Worm (Caenorhabditis elegans) whole organism, mixed stage, embryonic: Measurements from ENCODE around the gene F35D2.1.

Experiments
- M03D4.4 ChIP-seq: sonication (generic microtip); optimal IDR thresholded peaks from 2 replicates; lab custom pipeline; 2017; ENCODE audit warnings: mild to moderate bottlenecking, missing genetic modification characterization, missing compliant biosample characterization
- blmp-1 ChIP-seq: fragments of 150-350 bp; optimal IDR thresholded peaks from 2 replicates; lab custom pipeline; 2014; ENCODE audit warnings: missing biosample characterization, missing genetic modification characterization
- ceh-39 ChIP-seq: fragments of 150-350 bp; optimal IDR thresholded peaks from 2 replicates; lab custom pipeline; 2014; ENCODE audit warnings: missing biosample characterization, missing genetic modification characterization
- ceh-83 ChIP-seq: fragments of 200-800 bp; sonication (Bioruptor generic); optimal IDR thresholded peaks from 2 replicates; lab custom pipeline; 2018; ENCODE audit warnings: mild to moderate bottlenecking, missing genetic modification characterization, missing compliant biosample characterization
- ces-1 ChIP-seq: fragments of 150-350 bp; optimal IDR thresholded peaks from 2 replicates; lab custom pipeline; 2014; ENCODE audit warnings: missing biosample characterization, missing genetic modification reagents, missing genetic modification characterization
- cnd-1 ChIP-seq: fragments of 200-800 bp; sonication (Bioruptor generic); optimal IDR thresholded peaks from 2 replicates; lab custom pipeline; 2018; ENCODE audit warnings: mild to moderate bottlenecking, missing genetic modification characterization, missing compliant biosample characterization
- drap-1 ChIP-seq: fragments of 200-800 bp; sonication (Bioruptor generic); optimal IDR thresholded peaks from 3 replicates; lab custom pipeline; 2018; ENCODE audit warnings: mild to moderate bottlenecking, missing genetic modification characterization, missing compliant biosample characterization
- elt-3 ChIP-seq: fragments of 150-350 bp; optimal IDR thresholded peaks from 2 replicates; lab custom pipeline; 2014; ENCODE audit warnings: missing biosample characterization, missing genetic modification characterization
- ham-2 ChIP-seq: fragments of 200-800 bp; sonication (Bioruptor generic); optimal IDR thresholded peaks from 2 replicates; lab custom pipeline; 2018; ENCODE audit warnings: mild to moderate bottlenecking, missing genetic modification characterization, missing compliant biosample characterization
- hlh-1 ChIP-seq: fragments of 150-350 bp; optimal IDR thresholded peaks from 2 replicates; lab custom pipeline; 2014; ENCODE audit warnings: missing biosample characterization, missing genetic modification reagents, missing genetic modification characterization
- lin-13 ChIP-seq: fragments of 150-350 bp; optimal IDR thresholded peaks from 2 replicates; lab custom pipeline; 2014; ENCODE audit warnings: missing biosample characterization, missing genetic modification characterization
- lin-32 ChIP-seq: fragments of 200-800 bp; sonication (Bioruptor generic); optimal IDR thresholded peaks from 2 replicates; lab custom pipeline; 2018; ENCODE audit warnings: mild to moderate bottlenecking, missing genetic modification characterization, missing compliant biosample characterization
- lsy-2 ChIP-seq: fragments of 150-350 bp; optimal IDR thresholded peaks from 2 replicates; lab custom pipeline; 2014; ENCODE audit warnings: missing biosample characterization, missing genetic modification characterization
- mep-1 ChIP-seq: fragments of 150-350 bp; optimal IDR thresholded peaks from 2 replicates; lab custom pipeline; 2017; ENCODE audit warnings: missing biosample characterization, missing genetic modification reagents, missing genetic modification characterization, inconsistent platforms
- mls-2 ChIP-seq: sonication (generic microtip); optimal IDR thresholded peaks from 2 replicates; lab custom pipeline; 2016; ENCODE audit warnings: mild to moderate bottlenecking, missing genetic modification characterization, moderate library complexity, missing compliant biosample characterization
- nhr-12 ChIP-seq: fragments of 150-350 bp; optimal IDR thresholded peaks from 2 replicates; lab custom pipeline; 2014; ENCODE audit warnings: missing biosample characterization, missing genetic modification characterization
- nhr-2 ChIP-seq: fragments of 150-350 bp; optimal IDR thresholded peaks from 2 replicates; lab custom pipeline; 2014; ENCODE audit warnings: missing biosample characterization, missing genetic modification characterization
- nhr-237 ChIP-seq: fragments of 150-350 bp; optimal IDR thresholded peaks from 2 replicates; lab custom pipeline; 2014; ENCODE audit warnings: missing biosample characterization, missing genetic modification characterization
- nhr-76 ChIP-seq: sonication (generic microtip); optimal IDR thresholded peaks from 2 replicates; lab custom pipeline; 2017; ENCODE audit warnings: missing biosample characterization, missing genetic modification characterization
- pha-4 ChIP-seq: fragments of 150-350 bp; optimal IDR thresholded peaks from 2 replicates; lab custom pipeline; 2018; ENCODE audit warnings: missing biosample characterization, missing genetic modification reagents, missing genetic modification characterization
- snpc-4 ChIP-seq: fragments of 150-350 bp; optimal IDR thresholded peaks from 2 replicates; lab custom pipeline; 2014; ENCODE audit warnings: missing biosample characterization, missing genetic modification characterization
- tbx-8 ChIP-seq: fragments of 200-800 bp; sonication (Bioruptor generic); optimal IDR thresholded peaks from 2 replicates; lab custom pipeline; 2018; ENCODE audit warnings: mild to moderate bottlenecking, missing genetic modification characterization, moderate library complexity, missing compliant biosample characterization
- unc-120 ChIP-seq: sonication (generic microtip); optimal IDR thresholded peaks from 2 replicates; lab custom pipeline; 2017; ENCODE audit warnings: missing genetic modification characterization, missing compliant biosample characterization; ENCODE audit not compliant: poor library complexity, severe bottlenecking
- unc-62 ChIP-seq: fragments of 150-350 bp; optimal IDR thresholded peaks from 2 replicates; lab custom pipeline; 2014; ENCODE audit warnings: missing biosample characterization, missing genetic modification reagents, missing genetic modification characterization
- zip-8 ChIP-seq: fragments of 150-350 bp; optimal IDR thresholded peaks from 2 replicates; lab custom pipeline; 2014; ENCODE audit warnings: missing biosample characterization, missing genetic modification characterization
- ztf-11 ChIP-seq: fragments of 150-350 bp; optimal IDR thresholded peaks from 2 replicates; lab custom pipeline; 2014; ENCODE audit warnings: missing biosample characterization, missing genetic modification characterization

The F35D2.1 gene

DNA sequence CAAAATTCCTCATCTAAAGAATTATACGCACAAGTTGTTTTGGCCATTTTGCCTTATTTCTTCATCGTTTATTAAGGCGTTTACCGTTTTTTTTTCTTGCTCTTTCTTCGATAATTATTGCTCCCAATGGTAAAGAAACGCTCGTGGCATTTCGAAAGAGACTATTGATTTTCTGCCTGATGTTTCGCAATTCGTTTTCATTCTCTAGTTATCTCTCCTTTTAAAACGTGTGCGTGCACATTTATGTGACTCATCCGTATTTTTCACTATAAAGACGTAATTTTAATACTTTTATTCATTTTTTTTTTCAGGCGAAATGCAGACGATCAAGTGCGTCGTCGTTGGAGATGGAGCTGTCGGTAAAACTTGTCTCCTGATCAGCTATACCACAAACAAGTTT lies 40.4 kb downstream of the F35D2.1 start, which contains the start of gene cdc-42:
Gene cdc-42 (plus strand): TSS at position 312 of the 400 bp plus-strand sequence.
- peak; percentile 11 for TF ChIP-seq ces-1 (GFP tag; lab: Kevin White, UChicago)
- TF ChIP-seq ceh-83, result no peak

ce11 chrII:7618212-7618611 lies 42.5 kb downstream of the F35D2.1 start:
- no peak for TF ChIP-seq mep-1
- no peak for TF ChIP-seq blmp-1 (tag; lab: Kevin White, UChicago)
- TF ChIP-seq ceh-39 (tag; lab: Kevin White, UChicago), result no peak
- TF ChIP-seq, all 35 proteins: peak for 0

- no peak for TF ChIP-seq ceh-83
- no peak for TF ChIP-seq zip-8
- TF ChIP-seq drap-1 (GFP tag; lab: Kevin White, UChicago), result no peak
- no peak for TF ChIP-seq lin-13 (tag; lab: Kevin White, UChicago)
- TF ChIP-seq tbx-8 (GFP tag; lab: Kevin White, UChicago), result no peak
- TF ChIP-seq unc-120, result no peak
- TF ChIP-seq nhr-12, result no peak
- no peak for TF ChIP-seq nhr-237 (tag; lab: Kevin White, UChicago)
- TF ChIP-seq snpc-4, result no peak
- TF ChIP-seq nhr-76 (tag; lab: Kevin White, UChicago), result no peak
- no peak for TF ChIP-seq blmp-1 (tag; lab: Kevin White, UChicago)
- no peak for TF ChIP-seq pha-4 (tag; lab: Kevin White, UChicago)
- TF ChIP-seq hlh-1, result no peak
- TF ChIP-seq nhr-2 (tag; lab: Kevin White, UChicago), result no peak
- no peak for TF ChIP-seq lsy-2 (tag; lab: Kevin White, UChicago)
- TF ChIP-seq ceh-39 (tag; lab: Kevin White, UChicago), result no peak
- no peak for TF ChIP-seq ham-2 (GFP tag; lab: Kevin White, UChicago)
Measured at ce11 chrII:7620413-7620812, 44.7 kb downstream of the F35D2.1 start, which contains the start of gene R07G3.8. R07G3.8 (minus strand) TSS chrII:7620513.

DNA sequence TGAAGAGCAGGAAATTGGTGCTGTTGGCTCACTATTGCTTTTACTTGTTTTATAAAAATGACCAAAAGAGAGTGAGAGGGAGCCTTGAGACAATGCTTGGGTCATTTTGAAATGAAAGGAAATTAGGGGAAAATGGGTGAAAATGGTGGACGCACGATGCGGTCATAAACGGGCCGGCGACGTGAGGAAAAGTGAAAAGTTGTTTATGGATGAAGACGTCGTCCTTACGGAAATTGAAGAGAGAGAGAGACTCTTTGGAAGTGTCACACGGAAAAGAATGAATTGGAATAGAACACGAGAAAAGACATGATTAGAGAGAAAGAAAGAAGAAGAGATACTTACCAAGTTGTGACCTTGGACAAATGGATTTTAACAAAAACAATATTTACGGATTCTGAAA lies 45.8 kb downstream of the F35D2.1 start:
- peak; percentile 81 for TF ChIP-seq blmp-1 (tag; lab: Kevin White, UChicago)
- TF ChIP-seq ceh-39 (tag; lab: Kevin White, UChicago), result no peak

DNA sequence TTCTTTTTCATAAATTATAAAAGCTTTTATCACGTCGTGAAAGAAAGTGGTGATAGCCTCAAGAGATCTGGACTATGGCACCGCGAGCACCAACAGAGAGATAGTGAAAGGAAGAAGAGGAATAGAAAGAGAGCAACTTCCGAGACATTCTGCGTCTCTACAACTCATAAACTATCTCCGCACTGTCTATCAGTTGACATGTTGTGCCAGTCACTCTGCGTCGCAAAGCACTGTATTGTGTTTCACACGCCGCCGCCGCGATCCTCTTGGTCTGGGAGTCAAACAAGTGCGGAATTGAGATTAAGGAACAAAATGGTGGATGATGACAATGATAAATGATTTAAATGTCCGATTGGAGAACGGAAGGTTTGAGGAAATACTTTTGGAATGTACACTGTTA lies 47.8 kb downstream of the F35D2.1 start:
- TF ChIP-seq drap-1 (GFP tag; lab: Kevin White, UChicago), result no peak
- TF ChIP-seq M03D4.4 (tag; lab: Kevin White, UChicago), result no peak
- TF ChIP-seq cnd-1 (tag; lab: Kevin White, UChicago), result no peak
- no peak for TF ChIP-seq mep-1
- TF ChIP-seq tbx-8 (GFP tag; lab: Kevin White, UChicago), result no peak
- TF ChIP-seq pha-4 (tag; lab: Kevin White, UChicago), result peak; percentile 72
- peak; percentile 24 for TF ChIP-seq unc-62 (GFP tag; lab: Kevin White, UChicago)
- no peak for TF ChIP-seq lin-32
- TF ChIP-seq nhr-12, result no peak
- TF ChIP-seq, all 35 proteins: peak for 2

DNA sequence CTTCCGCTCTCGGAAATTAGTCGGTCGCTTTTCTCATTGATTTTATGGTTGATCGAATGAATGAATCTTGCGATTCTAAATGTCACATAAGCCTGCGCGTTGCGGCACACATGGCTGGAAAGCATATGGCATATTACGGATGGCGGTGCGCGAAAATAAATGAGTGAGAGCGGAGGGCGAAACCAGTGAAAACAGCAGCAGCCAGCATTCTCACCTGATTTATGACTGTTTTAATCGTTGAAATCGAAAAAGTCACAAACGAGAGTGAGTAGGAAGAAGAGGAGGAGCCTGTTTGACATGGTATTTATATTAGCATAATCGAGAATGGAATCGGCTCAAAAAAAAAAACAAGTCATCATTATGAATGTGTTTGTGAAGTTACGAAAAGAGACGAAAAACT lies 48.6 kb downstream of the F35D2.1 start:
- TF ChIP-seq lin-13 (tag; lab: Kevin White, UChicago), result no peak
- TF ChIP-seq lin-32, result peak; percentile 39
- TF ChIP-seq zip-8, result no peak
- no peak for TF ChIP-seq unc-62 (GFP tag; lab: Kevin White, UChicago)
- peak; percentile 33 for TF ChIP-seq ham-2 (GFP tag; lab: Kevin White, UChicago)
- TF ChIP-seq nhr-12, result no peak
- no peak for TF ChIP-seq unc-120
- TF ChIP-seq ceh-83, result no peak
- TF ChIP-seq ces-1 (GFP tag; lab: Kevin White, UChicago), result no peak
- TF ChIP-seq hlh-1, result peak; percentile 9
- TF ChIP-seq cnd-1 (tag; lab: Kevin White, UChicago), result no peak
- no peak for TF ChIP-seq snpc-4
- peak; percentile 2 for TF ChIP-seq mls-2 (tag; lab: Kevin White, UChicago)

DNA sequence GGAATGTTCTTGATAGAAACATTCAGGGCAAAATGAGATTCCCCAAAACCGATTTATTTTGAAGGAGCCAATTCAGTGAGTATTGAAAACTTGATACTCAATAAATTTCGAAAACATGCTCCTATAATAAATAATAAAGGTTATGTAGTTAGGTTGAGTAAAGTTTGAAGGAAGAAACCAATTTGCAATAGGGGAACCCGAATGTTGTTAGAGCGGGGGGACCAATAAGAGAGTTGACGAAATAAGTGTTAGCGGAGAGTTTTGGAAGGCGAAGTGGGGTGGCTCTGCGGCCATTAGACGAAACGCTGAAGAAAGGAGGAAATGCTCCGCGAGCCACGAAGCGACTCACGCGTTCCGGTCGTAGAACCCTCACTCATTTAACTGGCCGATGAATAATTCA lies 49.3 kb downstream of the F35D2.1 start:
- TF ChIP-seq elt-3 (tag; lab: Kevin White, UChicago) (no peak), ztf-11 (tag; lab: Kevin White, UChicago) (no peak), ces-1 (GFP tag; lab: Kevin White, UChicago) (peak; percentile 89), tbx-8 (GFP tag; lab: Kevin White, UChicago) (no peak), ham-2 (GFP tag; lab: Kevin White, UChicago) (no peak), nhr-12 (no peak)
